Worm (Caenorhabditis elegans) whole organism, L2 larva: Measurements from ENCODE around the gene his-37.

Experiments
- C34F6.9 ChIP-seq: fragments of 150-350 bp; optimal IDR thresholded peaks from 2 replicates; lab custom pipeline; 2014; ENCODE audit warnings: missing biosample characterization, missing genetic modification characterization
- F13H6.1 ChIP-seq: sonication (generic microtip); optimal IDR thresholded peaks from 2 replicates; lab custom pipeline; 2016; ENCODE audit warnings: missing genetic modification characterization, missing compliant biosample characterization
- R02D3.7 ChIP-seq: fragments of 150-350 bp; optimal IDR thresholded peaks from 2 replicates; lab custom pipeline; 2014; ENCODE audit warnings: missing biosample characterization, missing genetic modification characterization
- Y55F3AM.14 ChIP-seq: fragments of 200-800 bp; sonication (Bioruptor generic); optimal IDR thresholded peaks from 2 replicates; lab custom pipeline; 2018; ENCODE audit warnings: mild to moderate bottlenecking, missing genetic modification characterization, missing compliant biosample characterization
- ZK546.5 ChIP-seq: sonication (generic microtip); optimal IDR thresholded peaks from 2 replicates; lab custom pipeline; 2017; ENCODE audit warnings: missing biosample characterization, missing genetic modification characterization
- alr-1 ChIP-seq: fragments of 150-350 bp; optimal IDR thresholded peaks from 2 replicates; lab custom pipeline; 2014; ENCODE audit warnings: missing biosample characterization, missing genetic modification characterization
- aly-2 ChIP-seq: fragments of 150-350 bp; optimal IDR thresholded peaks from 2 replicates; lab custom pipeline; 2014; ENCODE audit warnings: missing biosample characterization, missing genetic modification characterization
- ama-1 ChIP-seq: fragments of 150-350 bp; optimal IDR thresholded peaks from 2 replicates; lab custom pipeline; 2018; ENCODE audit warnings: inconsistent platforms
- blmp-1 ChIP-seq: sonication (generic microtip); optimal IDR thresholded peaks from 2 replicates; lab custom pipeline; 2017; ENCODE audit warnings: missing genetic modification characterization, mild to moderate bottlenecking, missing compliant biosample characterization, antibody characterized with exemption, moderate library complexity; ENCODE audit not compliant: insufficient read depth
- ceh-16 ChIP-seq: fragments of 150-350 bp; optimal IDR thresholded peaks from 2 replicates; lab custom pipeline; 2014; ENCODE audit warnings: missing biosample characterization, missing genetic modification characterization
- ceh-82 ChIP-seq: fragments of 150-350 bp; optimal IDR thresholded peaks from 2 replicates; lab custom pipeline; 2014; ENCODE audit warnings: missing biosample characterization, missing genetic modification characterization
- crh-2 ChIP-seq: sonication (generic microtip); optimal IDR thresholded peaks from 2 replicates; lab custom pipeline; 2017; ENCODE audit warnings: missing biosample characterization, missing genetic modification characterization
- dmd-4 ChIP-seq: sonication (generic microtip); optimal IDR thresholded peaks from 2 replicates; lab custom pipeline; 2017; ENCODE audit warnings: missing biosample characterization, missing genetic modification characterization
- egl-27 ChIP-seq: sonication (generic microtip); optimal IDR thresholded peaks from 3 replicates; lab custom pipeline; 2017; ENCODE audit warnings: missing biosample characterization, missing genetic modification reagents, missing genetic modification characterization
- elt-1 ChIP-seq: fragments of 150-350 bp; optimal IDR thresholded peaks from 2 replicates; lab custom pipeline; 2014; ENCODE audit warnings: missing biosample characterization, missing genetic modification characterization
- elt-3 ChIP-seq: sonication (generic microtip); optimal IDR thresholded peaks from 2 replicates; lab custom pipeline; 2017; ENCODE audit warnings: missing biosample characterization, missing genetic modification characterization
- fos-1 ChIP-seq: fragments of 150-350 bp; optimal IDR thresholded peaks from 2 replicates; lab custom pipeline; 2014; ENCODE audit warnings: missing biosample characterization, missing genetic modification characterization
- gmeb-1 ChIP-seq: fragments of 150-350 bp; optimal IDR thresholded peaks from 2 replicates; lab custom pipeline; 2014; ENCODE audit warnings: missing biosample characterization, missing genetic modification characterization
- lin-11 ChIP-seq: fragments of 150-350 bp; sonication (generic microtip); optimal IDR thresholded peaks from 2 replicates; lab custom pipeline; 2014; ENCODE audit warnings: missing biosample characterization, missing genetic modification characterization, inconsistent platforms, mixed read lengths
- lin-13 ChIP-seq: fragments of 150-350 bp; optimal IDR thresholded peaks from 2 replicates; lab custom pipeline; 2014; ENCODE audit warnings: missing biosample characterization, missing genetic modification reagents, missing genetic modification characterization
- lin-39 ChIP-seq: fragments of 150-350 bp; optimal IDR thresholded peaks from 2 replicates; lab custom pipeline; 2014; ENCODE audit warnings: missing biosample characterization, missing genetic modification reagents, missing genetic modification characterization
- lsy-2 ChIP-seq, 2 experiments: fragments of 150-350 bp in 1 of 2; sonication (generic microtip) in 1 of 2; optimal IDR thresholded peaks; 2 replicates each; lab custom pipeline; 2014 to 2017; ENCODE audit warnings: missing biosample characterization in 2 of 2, missing genetic modification characterization in 2 of 2
- mab-5 ChIP-seq: fragments of 150-350 bp; optimal IDR thresholded peaks from 2 replicates; lab custom pipeline; 2014; ENCODE audit warnings: missing biosample characterization, missing genetic modification characterization
- mbf-1 ChIP-seq: sonication (generic microtip); optimal IDR thresholded peaks from 2 replicates; lab custom pipeline; 2017; ENCODE audit warnings: missing biosample characterization, missing genetic modification characterization
- mdl-1 ChIP-seq, 2 experiments: fragments of 150-350 bp in 1 of 2; sonication (generic microtip) in 1 of 2; optimal IDR thresholded peaks; 2 replicates each; lab custom pipeline; 2017; ENCODE audit warnings: missing biosample characterization in 2 of 2, missing genetic modification characterization in 2 of 2
- nhr-10 ChIP-seq: sonication (generic microtip); optimal IDR thresholded peaks from 2 replicates; lab custom pipeline; 2017; ENCODE audit warnings: missing biosample characterization, missing genetic modification characterization
- nhr-11 ChIP-seq: fragments of 150-350 bp; optimal IDR thresholded peaks from 2 replicates; lab custom pipeline; 2014; ENCODE audit warnings: missing biosample characterization, missing genetic modification characterization
- nhr-12 ChIP-seq: fragments of 150-350 bp; optimal IDR thresholded peaks from 2 replicates; lab custom pipeline; 2014; ENCODE audit warnings: missing biosample characterization, missing genetic modification characterization
- nhr-129 ChIP-seq: fragments of 150-350 bp; optimal IDR thresholded peaks from 2 replicates; lab custom pipeline; 2014; ENCODE audit warnings: missing biosample characterization, missing genetic modification characterization
- nhr-21 ChIP-seq: fragments of 150-350 bp; optimal IDR thresholded peaks from 2 replicates; lab custom pipeline; 2014; ENCODE audit warnings: missing biosample characterization, missing genetic modification characterization
- nhr-23 ChIP-seq: fragments of 150-350 bp; optimal IDR thresholded peaks from 2 replicates; lab custom pipeline; 2014; ENCODE audit warnings: missing biosample characterization, missing genetic modification reagents, missing genetic modification characterization
- nhr-237 ChIP-seq: fragments of 150-350 bp; optimal IDR thresholded peaks from 2 replicates; lab custom pipeline; 2014; ENCODE audit warnings: missing biosample characterization, missing genetic modification characterization
- nhr-25 ChIP-seq: fragments of 150-350 bp; sonication (generic microtip); optimal IDR thresholded peaks from 3 replicates; lab custom pipeline; 2014; ENCODE audit warnings: missing biosample characterization, missing genetic modification characterization
- nhr-6 ChIP-seq: fragments of 150-350 bp; optimal IDR thresholded peaks from 2 replicates; lab custom pipeline; 2014; ENCODE audit warnings: missing biosample characterization, missing genetic modification characterization
- nhr-77 ChIP-seq: fragments of 150-350 bp; optimal IDR thresholded peaks from 2 replicates; lab custom pipeline; 2014; ENCODE audit warnings: missing biosample characterization, missing genetic modification characterization
- peb-1 ChIP-seq: fragments of 150-350 bp; optimal IDR thresholded peaks from 2 replicates; lab custom pipeline; 2014; ENCODE audit warnings: missing biosample characterization, missing genetic modification characterization
- sem-4 ChIP-seq: fragments of 150-350 bp; optimal IDR thresholded peaks from 2 replicates; lab custom pipeline; 2014; ENCODE audit warnings: missing biosample characterization, missing genetic modification reagents, missing genetic modification characterization
- skn-1 ChIP-seq: sonication (generic microtip); optimal IDR thresholded peaks from 2 replicates; lab custom pipeline; 2017; ENCODE audit warnings: missing biosample characterization, missing genetic modification characterization
- sma-3 ChIP-seq: sonication (generic microtip); optimal IDR thresholded peaks from 2 replicates; lab custom pipeline; 2016; ENCODE audit warnings: missing genetic modification reagents, missing genetic modification characterization, missing compliant biosample characterization
- sma-9 ChIP-seq, 2 experiments: fragments of 150-350 bp in 1 of 2; sonication (generic microtip) in 1 of 2; optimal IDR thresholded peaks; 2 replicates each; lab custom pipeline; 2014 to 2016; ENCODE audit warnings: missing genetic modification characterization in 2 of 2, mild to moderate bottlenecking in 1 of 2, missing biosample characterization in 1 of 2, missing compliant biosample characterization in 1 of 2, missing genetic modification reagents in 1 of 2, moderate library complexity in 1 of 2
- snpc-4 ChIP-seq: fragments of 150-350 bp; optimal IDR thresholded peaks from 2 replicates; lab custom pipeline; 2014; ENCODE audit warnings: missing biosample characterization, missing genetic modification characterization
- unc-39 ChIP-seq: fragments of 150-350 bp; optimal IDR thresholded peaks from 2 replicates; lab custom pipeline; 2014; ENCODE audit warnings: missing biosample characterization, missing genetic modification characterization
- unc-55 ChIP-seq: fragments of 150-350 bp; sonication (generic microtip); optimal IDR thresholded peaks from 3 replicates; lab custom pipeline; 2014; ENCODE audit warnings: missing biosample characterization, missing genetic modification reagents, missing genetic modification characterization
- unc-62 ChIP-seq: fragments of 150-350 bp; optimal IDR thresholded peaks from 2 replicates; lab custom pipeline; 2014; ENCODE audit warnings: missing biosample characterization, missing genetic modification reagents, missing genetic modification characterization
- zag-1 ChIP-seq: fragments of 150-350 bp; optimal IDR thresholded peaks from 2 replicates; lab custom pipeline; 2014; ENCODE audit warnings: missing biosample characterization, missing genetic modification characterization
- ztf-1 ChIP-seq: fragments of 200-800 bp; sonication (Bioruptor generic); conservative IDR thresholded peaks from 2 replicates; pipeline ENCODE4 v1.3.6; 2022; ENCODE audit warnings: missing genetic modification characterization, missing compliant biosample characterization
- ztf-11 ChIP-seq: sonication (generic microtip); optimal IDR thresholded peaks from 2 replicates; lab custom pipeline; 2017; ENCODE audit warnings: missing biosample characterization, missing genetic modification characterization
- ztf-4 ChIP-seq: fragments of 150-350 bp; optimal IDR thresholded peaks from 2 replicates; lab custom pipeline; 2014; ENCODE audit warnings: missing biosample characterization, missing genetic modification characterization

his-37 gene

DNA sequence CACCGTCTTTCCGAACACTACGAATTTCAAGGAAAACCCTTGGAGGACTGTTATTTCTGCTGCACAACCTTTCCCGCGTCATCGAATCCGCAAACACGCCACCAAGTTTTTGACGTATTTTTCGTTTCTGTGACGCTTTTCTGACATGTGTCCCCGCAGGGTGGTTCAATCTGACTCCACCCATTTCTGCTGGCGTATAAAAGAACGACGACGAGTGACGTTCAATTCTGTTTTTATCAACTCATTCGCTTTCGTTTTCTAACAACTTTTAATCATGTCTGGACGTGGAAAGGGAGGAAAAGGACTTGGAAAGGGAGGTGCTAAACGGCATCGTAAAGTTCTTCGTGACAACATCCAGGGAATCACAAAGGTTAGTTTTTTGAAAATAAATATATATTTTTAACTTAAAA, at the start of gene his-37:
Gene his-37 (plus strand): TSS at position 246 of the 410 bp plus-strand sequence.
- peak; percentile 99 for TF ChIP-seq nhr-129 (tag; lab: Kevin White, UChicago)
- TF ChIP-seq ZK546.5, result peak; percentile 80
- peak; percentile 99 for TF ChIP-seq sem-4 (tag; lab: Kevin White, UChicago)
- peak; percentile 90 for TF ChIP-seq nhr-237
- TF ChIP-seq mab-5 (tag; lab: Kevin White, UChicago), result peak; percentile 94
- peak; percentile 95 for TF ChIP-seq blmp-1 (tag; lab: Kevin White, UChicago)
- TF ChIP-seq unc-55 (GFP tag; lab: Kevin White, UChicago), result peak; percentile 98
- TF ChIP-seq snpc-4, result peak; percentile 93
- TF ChIP-seq ama-1 (lab: Kevin White, UChicago), result peak; percentile 89
- TF ChIP-seq ztf-11, result peak; percentile 38
- TF ChIP-seq unc-62 (GFP tag; lab: Kevin White, UChicago), result peak; percentile 92
- peak; percentile 99 for TF ChIP-seq nhr-25 (tag; lab: Kevin White, UChicago)
- TF ChIP-seq skn-1 (tag; lab: Kevin White, UChicago), result peak; percentile 91
- TF ChIP-seq Y55F3AM.14 (GFP tag; lab: Kevin White, UChicago), result peak; percentile 98
- peak; percentile 68 for TF ChIP-seq lin-39 (tag; lab: Kevin White, UChicago)
- peak; percentile 98 for TF ChIP-seq ztf-4
- TF ChIP-seq nhr-21 (tag; lab: Kevin White, UChicago), result peak; percentile 99
- peak; percentile 100 for TF ChIP-seq sma-3 (GFP tag; lab: Kevin White, UChicago)
- TF ChIP-seq elt-3, result no peak
- TF ChIP-seq lsy-2 (tag; optimal IDR thresholded peaks at IDR 0.05; lab: Kevin White, UChicago), result peak; percentile 94 to 97
- TF ChIP-seq ceh-82 (tag; lab: Kevin White, UChicago), result peak; percentile 88
- TF ChIP-seq zag-1 (tag; lab: Kevin White, UChicago), result peak; percentile 98
- TF ChIP-seq mdl-1 (tag; optimal IDR thresholded peaks at IDR 0.05; lab: Kevin White, UChicago), result peak; percentile 90 to 92
- TF ChIP-seq C34F6.9 (tag; lab: Kevin White, UChicago), result peak; percentile 100
- no peak for TF ChIP-seq aly-2
- TF ChIP-seq R02D3.7, result peak; percentile 72
- TF ChIP-seq nhr-11 (tag; lab: Kevin White, UChicago), result peak; percentile 67
- TF ChIP-seq unc-39, result peak; percentile 41
- peak; percentile 66 for TF ChIP-seq dmd-4 (tag; lab: Kevin White, UChicago)
- peak; percentile 71 for TF ChIP-seq nhr-12
- no peak for TF ChIP-seq alr-1 (tag; lab: Kevin White, UChicago)
- no peak for TF ChIP-seq elt-1
- peak; percentile 98 for TF ChIP-seq lin-11 (tag; lab: Kevin White, UChicago)
- peak; percentile 99 for TF ChIP-seq nhr-6
- no peak for TF ChIP-seq peb-1 (tag; lab: Kevin White, UChicago)
- peak; percentile 100 for TF ChIP-seq crh-2 (tag; lab: Kevin White, UChicago)
- TF ChIP-seq lin-13 (GFP tag; lab: Kevin White, UChicago), result peak; percentile 98
- TF ChIP-seq ztf-1 (GFP tag; lab: Robert Waterston, UW), result no peak
- TF ChIP-seq nhr-10 (tag; lab: Kevin White, UChicago), result peak; percentile 91
- no peak for TF ChIP-seq nhr-23 (tag; lab: Kevin White, UChicago)
- TF ChIP-seq egl-27 (tag; lab: Kevin White, UChicago), result peak; percentile 96
- TF ChIP-seq fos-1 (tag; lab: Kevin White, UChicago), result peak; percentile 100
- peak; percentile 92 for TF ChIP-seq nhr-77 (tag; lab: Kevin White, UChicago)
- peak; percentile 93 for TF ChIP-seq ceh-16 (tag; lab: Kevin White, UChicago)
- no peak for TF ChIP-seq mbf-1 (tag; lab: Kevin White, UChicago)
- TF ChIP-seq gmeb-1 (tag; lab: Kevin White, UChicago), result peak; percentile 95
- TF ChIP-seq F13H6.1 (tag; lab: Kevin White, UChicago), result peak; percentile 98
- TF ChIP-seq sma-9 (GFP tag; optimal IDR thresholded peaks at IDR 0.05; lab: Kevin White, UChicago), result peak; percentile 98
- TF ChIP-seq sma-9 (tag; optimal IDR thresholded peaks at IDR 0.05; lab: Kevin White, UChicago), result no peak
- TF ChIP-seq, all 48 proteins: peak for 40
